Worm (Caenorhabditis elegans) whole organism, young adult: ENCODE measurements around the gene phf-5.

Experiments
- B0019.2 ChIP-seq: fragments of 200-800 bp; sonication (Bioruptor generic); conservative IDR thresholded peaks from 2 replicates; pipeline ENCODE4 v1.3.6; 2022; ENCODE audit warnings: missing genetic modification reagents, missing genetic modification characterization, missing compliant biosample characterization
- C17E4.6 ChIP-seq: fragments of 200-800 bp; sonication (Bioruptor generic); IDR thresholded peaks from 2 replicates; pipeline ENCODE4 v1.3.6; 2022; ENCODE audit warnings: missing genetic modification reagents, missing genetic modification characterization, missing compliant biosample characterization
- F10E7.11 ChIP-seq: sonication (generic microtip); optimal IDR thresholded peaks from 2 replicates; lab custom pipeline; 2017; ENCODE audit warnings: mild to moderate bottlenecking, missing genetic modification characterization, moderate library complexity, missing compliant biosample characterization
- F23B12.7 ChIP-seq: sonication (generic microtip); optimal IDR thresholded peaks from 2 replicates; lab custom pipeline; 2017; ENCODE audit warnings: missing genetic modification characterization, mild to moderate bottlenecking, missing compliant biosample characterization, antibody characterized with exemption, moderate library complexity; ENCODE audit not compliant: insufficient read depth
- F49E8.2 ChIP-seq: sonication (generic microtip); optimal IDR thresholded peaks from 3 replicates; lab custom pipeline; 2017; ENCODE audit warnings: missing genetic modification characterization, mild to moderate bottlenecking, missing compliant biosample characterization, antibody characterized with exemption, moderate library complexity; ENCODE audit not compliant: insufficient read depth
- F52B5.7 ChIP-seq: sonication (generic microtip); optimal IDR thresholded peaks from 2 replicates; lab custom pipeline; 2016; ENCODE audit warnings: mild to moderate bottlenecking, missing genetic modification characterization, missing compliant biosample characterization
- F57A8.1 ChIP-seq: fragments of 200-800 bp; sonication (Bioruptor generic); optimal IDR thresholded peaks from 2 replicates; lab custom pipeline; 2018; ENCODE audit warnings: mild to moderate bottlenecking, missing genetic modification characterization, moderate library complexity, missing compliant biosample characterization
- K11D2.4 ChIP-seq: fragments of 200-800 bp; sonication (Bioruptor generic); IDR thresholded peaks from 2 replicates; pipeline ENCODE4 v1.3.6; 2022; ENCODE audit warnings: missing genetic modification reagents, missing genetic modification characterization, missing compliant biosample characterization
- T07F8.4 ChIP-seq: sonication (generic microtip); optimal IDR thresholded peaks from 2 replicates; lab custom pipeline; 2016; ENCODE audit warnings: mild to moderate bottlenecking, missing genetic modification characterization, moderate library complexity, missing compliant biosample characterization
- akir-1 ChIP-seq: fragments of 200-800 bp; sonication (Bioruptor generic); optimal IDR thresholded peaks from 2 replicates; lab custom pipeline; 2018; ENCODE audit warnings: mild to moderate bottlenecking, missing genetic modification characterization, moderate library complexity, missing compliant biosample characterization
- aptf-2 ChIP-seq: fragments of 200-800 bp; sonication (Bioruptor generic); conservative IDR thresholded peaks from 2 replicates; pipeline ENCODE4 v1.3.6; 2022; ENCODE audit warnings: missing genetic modification reagents, missing genetic modification characterization, missing compliant biosample characterization
- atf-7 ChIP-seq: sonication (generic microtip); optimal IDR thresholded peaks from 2 replicates; lab custom pipeline; 2017; ENCODE audit warnings: mild to moderate bottlenecking, missing genetic modification characterization, missing compliant biosample characterization
- attf-5 ChIP-seq: fragments of 200-800 bp; sonication (Bioruptor generic); optimal IDR thresholded peaks from 2 replicates; lab custom pipeline; 2018; ENCODE audit warnings: mild to moderate bottlenecking, missing genetic modification characterization, missing compliant biosample characterization
- bed-1 ChIP-seq: fragments of 200-800 bp; sonication (Bioruptor generic); IDR thresholded peaks from 2 replicates; pipeline ENCODE4 v1.3.6; 2022; ENCODE audit warnings: missing genetic modification reagents, missing genetic modification characterization, missing compliant biosample characterization
- cebp-2 ChIP-seq: fragments of 200-800 bp; sonication (Bioruptor generic); IDR thresholded peaks from 2 replicates; pipeline ENCODE4 v1.3.6; 2022; ENCODE audit warnings: missing genetic modification characterization, missing compliant biosample characterization
- ceh-40 ChIP-seq: fragments of 200-800 bp; sonication (Bioruptor generic); IDR thresholded peaks from 2 replicates; pipeline ENCODE4 v1.3.6; 2022; ENCODE audit warnings: missing genetic modification characterization, missing compliant biosample characterization
- ceh-58 ChIP-seq: fragments of 200-800 bp; sonication (Bioruptor generic); IDR thresholded peaks from 2 replicates; pipeline ENCODE4 v1.3.6; 2022; ENCODE audit warnings: missing genetic modification characterization, missing compliant biosample characterization
- ceh-91 ChIP-seq: fragments of 200-800 bp; sonication (Bioruptor generic); IDR thresholded peaks from 2 replicates; pipeline ENCODE4 v1.3.6; 2022; ENCODE audit warnings: missing genetic modification reagents, missing genetic modification characterization, missing compliant biosample characterization
- dpff-1 ChIP-seq: sonication (generic microtip); optimal IDR thresholded peaks from 2 replicates; lab custom pipeline; 2017; ENCODE audit warnings: mild to moderate bottlenecking, missing genetic modification characterization, missing compliant biosample characterization
- dpl-1 ChIP-seq: fragments of 150-350 bp; optimal IDR thresholded peaks from 2 replicates; lab custom pipeline; 2014; ENCODE audit warnings: missing biosample characterization, missing genetic modification reagents, missing genetic modification characterization
- efl-1 ChIP-seq: fragments of 150-350 bp; optimal IDR thresholded peaks from 2 replicates; lab custom pipeline; 2014; ENCODE audit warnings: missing biosample characterization, missing genetic modification reagents, missing genetic modification characterization
- egrh-3 ChIP-seq: fragments of 200-800 bp; sonication (Bioruptor generic); IDR thresholded peaks from 2 replicates; pipeline ENCODE4 v1.3.6; 2022; ENCODE audit warnings: missing genetic modification reagents, missing genetic modification characterization, missing compliant biosample characterization
- ets-4 ChIP-seq: fragments of 200-800 bp; sonication (Bioruptor generic); optimal IDR thresholded peaks from 2 replicates; lab custom pipeline; 2018; ENCODE audit warnings: mild to moderate bottlenecking, missing genetic modification characterization, missing compliant biosample characterization
- hlh-12 ChIP-seq: sonication (generic microtip); optimal IDR thresholded peaks from 2 replicates; lab custom pipeline; 2016; ENCODE audit warnings: missing genetic modification characterization, missing compliant biosample characterization
- hsf-1 ChIP-seq: fragments of 200-800 bp; sonication (Bioruptor generic); IDR thresholded peaks from 2 replicates; pipeline ENCODE4 v1.3.6; 2022; ENCODE audit warnings: missing genetic modification reagents, missing genetic modification characterization, missing compliant biosample characterization
- lag-1 ChIP-seq: fragments of 200-800 bp; sonication (Bioruptor generic); IDR thresholded peaks from 2 replicates; pipeline ENCODE4 v1.3.6; 2022; ENCODE audit warnings: missing genetic modification reagents, missing genetic modification characterization, missing compliant biosample characterization
- let-526 ChIP-seq: fragments of 200-800 bp; sonication (Bioruptor generic); IDR thresholded peaks from 2 replicates; pipeline ENCODE4 v1.3.6; 2022; ENCODE audit warnings: missing genetic modification reagents, missing genetic modification characterization, missing compliant biosample characterization
- lin-35 ChIP-seq, 3 experiments: fragments of 150-350 bp in 2 of 3; sonication (generic microtip) in 1 of 3; optimal IDR thresholded peaks; 2 replicates each; lab custom pipeline; 2014 to 2018; ENCODE audit warnings: missing biosample characterization in 3 of 3, missing genetic modification characterization in 3 of 3, missing genetic modification reagents in 3 of 3
- lin-40 ChIP-seq: sonication (generic microtip); optimal IDR thresholded peaks from 2 replicates; lab custom pipeline; 2016; ENCODE audit warnings: missing genetic modification characterization, mild to moderate bottlenecking, missing compliant biosample characterization, missing genotype, missing genetic modification reagents
- lin-54 ChIP-seq: fragments of 200-800 bp; sonication (Bioruptor generic); optimal IDR thresholded peaks from 2 replicates; lab custom pipeline; 2018; ENCODE audit warnings: mild to moderate bottlenecking, missing genetic modification characterization, missing compliant biosample characterization
- lsl-1 ChIP-seq: fragments of 200-800 bp; sonication (Bioruptor generic); optimal IDR thresholded peaks from 2 replicates; lab custom pipeline; 2018; ENCODE audit warnings: mild to moderate bottlenecking, missing genetic modification characterization, moderate library complexity, missing compliant biosample characterization
- madf-10 ChIP-seq: sonication (generic microtip); optimal IDR thresholded peaks from 2 replicates; lab custom pipeline; 2016; ENCODE audit warnings: mild to moderate bottlenecking, missing genetic modification characterization, missing compliant biosample characterization
- madf-6 ChIP-seq: fragments of 200-800 bp; sonication (Bioruptor generic); IDR thresholded peaks from 2 replicates; pipeline ENCODE4 v1.3.6; 2022; ENCODE audit warnings: missing genetic modification reagents, missing genetic modification characterization, missing compliant biosample characterization
- mcd-1 ChIP-seq: fragments of 200-800 bp; sonication (Bioruptor generic); IDR thresholded peaks from 2 replicates; pipeline ENCODE4 v1.3.6; 2022; ENCODE audit warnings: missing genetic modification reagents, missing genetic modification characterization, missing compliant biosample characterization
- nfyb-1 ChIP-seq: fragments of 200-800 bp; sonication (Bioruptor generic); IDR thresholded peaks from 2 replicates; pipeline ENCODE4 v1.3.6; 2022; ENCODE audit warnings: missing genetic modification reagents, missing genetic modification characterization, missing compliant biosample characterization
- nhr-90 ChIP-seq: sonication (generic microtip); optimal IDR thresholded peaks from 2 replicates; lab custom pipeline; 2016; ENCODE audit warnings: missing genotype, mild to moderate bottlenecking, missing genetic modification characterization, missing compliant biosample characterization
- pha-4 ChIP-seq: fragments of 150-350 bp; sonication (generic microtip); optimal IDR thresholded peaks from 2 replicates; lab custom pipeline; 2014; ENCODE audit warnings: missing biosample characterization, missing genetic modification reagents, missing genetic modification characterization
- rec-8 ChIP-seq, 2 experiments: sonication (generic microtip); optimal IDR thresholded peaks; 2 replicates each; lab custom pipeline; 2016; ENCODE audit warnings: mild to moderate bottlenecking in 2 of 2, missing genetic modification characterization in 2 of 2, missing genetic modification reagents in 2 of 2, missing genotype in 2 of 2, missing biosample characterization in 1 of 2, missing compliant biosample characterization in 1 of 2, moderate library complexity in 1 of 2
- snpc-1.1 ChIP-seq: sonication (generic microtip); optimal IDR thresholded peaks from 2 replicates; lab custom pipeline; 2017; ENCODE audit warnings: missing genetic modification characterization, mild to moderate bottlenecking, missing compliant biosample characterization, antibody characterized with exemption, moderate library complexity, missing genotype, missing genetic modification reagents; ENCODE audit not compliant: insufficient read depth
- snpc-1.3 ChIP-seq: sonication (generic microtip); optimal IDR thresholded peaks from 2 replicates; lab custom pipeline; 2017; ENCODE audit warnings: missing genetic modification characterization, mild to moderate bottlenecking, missing compliant biosample characterization, antibody characterized with exemption, moderate library complexity, missing genotype, missing genetic modification reagents; ENCODE audit not compliant: insufficient read depth
- snpc-4 ChIP-seq, 5 experiments: fragments of 150-350 bp in 1 of 5; sonication (generic microtip) in 4 of 5; optimal IDR thresholded peaks; 2 replicates each; lab custom pipeline; 2014 to 2018; ENCODE audit warnings: missing genetic modification characterization in 5 of 5, missing biosample characterization in 3 of 5, antibody characterized with exemption in 2 of 5, mild to moderate bottlenecking in 2 of 5, missing compliant biosample characterization in 2 of 5, missing genotype in 2 of 5, moderate library complexity in 2 of 5, missing genetic modification reagents in 1 of 5
- somi-1 ChIP-seq: fragments of 200-800 bp; sonication (Bioruptor generic); optimal IDR thresholded peaks from 2 replicates; lab custom pipeline; 2018; ENCODE audit warnings: mild to moderate bottlenecking, missing genetic modification characterization, missing compliant biosample characterization
- tbx-9 ChIP-seq: sonication (generic microtip); optimal IDR thresholded peaks from 2 replicates; lab custom pipeline; 2016; ENCODE audit warnings: borderline replicate concordance, missing genetic modification characterization, inconsistent platforms, missing compliant biosample characterization
- xnd-1 ChIP-seq: sonication (generic microtip); optimal IDR thresholded peaks from 2 replicates; lab custom pipeline; 2016; ENCODE audit warnings: missing genotype, missing genetic modification reagents, missing genetic modification characterization, missing compliant biosample characterization
- zfh-2 ChIP-seq: fragments of 200-800 bp; sonication (Bioruptor generic); conservative IDR thresholded peaks from 2 replicates; pipeline ENCODE4 v1.3.6; 2022; ENCODE audit warnings: missing genetic modification reagents, missing genetic modification characterization, missing compliant biosample characterization
- ztf-26 ChIP-seq: sonication (generic microtip); optimal IDR thresholded peaks from 2 replicates; lab custom pipeline; 2017; ENCODE audit warnings: missing genetic modification characterization, missing compliant biosample characterization
- ztf-6 ChIP-seq: fragments of 200-800 bp; sonication (Bioruptor generic); IDR thresholded peaks from 2 replicates; pipeline ENCODE4 v1.3.6; 2022; ENCODE audit warnings: missing genetic modification reagents, missing genetic modification characterization, missing compliant biosample characterization

phf-5 gene

ce11 chrIII:2331033-2331625 is 12.2 kb upstream of the phf-5 start, which contains the start of the genes Y54F10BM.13 and ppm-1.D:
Gene Y54F10BM.13 (minus strand): TSS chrIII:2331083.
Gene ppm-1.D (plus strand): TSS chrIII:2331572.
- TF ChIP-seq bed-1 (no peak), F10E7.11 (tag; lab: Kevin White, UChicago) (no peak), lin-35 (GFP tag; optimal IDR thresholded peaks at IDR 0.05; lab: Kevin White, UChicago) (peak in 1 of 3 experiments; percentile 48), ceh-91 (GFP tag; lab: Robert Waterston, UW) (no peak), madf-10 (no peak), nfyb-1 (GFP tag; lab: Robert Waterston, UW) (no peak), lin-40 (no peak), F57A8.1 (no peak), nhr-90 (tag; lab: Kevin White, UChicago) (no peak), madf-6 (GFP tag; lab: Robert Waterston, UW) (peak; percentile 19; the same call in 1 of the 2 replicates), akir-1 (GFP tag; lab: Kevin White, UChicago) (no peak), T07F8.4 (tag; lab: Kevin White, UChicago) (no peak), F49E8.2 (tag; lab: Kevin White, UChicago) (no peak), rec-8 (tag; optimal IDR thresholded peaks at IDR 0.05; lab: Kevin White, UChicago) (no peak), egrh-3 (GFP tag; lab: Robert Waterston, UW) (no peak), mcd-1 (GFP tag; lab: Robert Waterston, UW) (peak; percentile 89), efl-1 (peak; percentile 85), atf-7 (no peak), snpc-1.1 (tag; lab: Kevin White, UChicago) (no peak), ztf-6 (GFP tag; lab: Robert Waterston, UW) (no peak), K11D2.4 (no peak), ztf-26 (tag; lab: Kevin White, UChicago) (no peak), C17E4.6 (GFP tag; lab: Robert Waterston, UW) (no peak), ets-4 (no peak), B0019.2 (GFP tag; lab: Robert Waterston, UW) (no peak), hsf-1 (GFP tag; lab: Robert Waterston, UW) (no peak), tbx-9 (tag; lab: Kevin White, UChicago) (no peak), cebp-2 (GFP tag; lab: Robert Waterston, UW) (no peak), F52B5.7 (tag; lab: Kevin White, UChicago) (no peak), lag-1 (no peak), ceh-40 (no peak), somi-1 (GFP tag; lab: Kevin White, UChicago) (no peak), hlh-12 (tag; lab: Kevin White, UChicago) (no peak), attf-5 (GFP tag; lab: Kevin White, UChicago) (peak; percentile 4), dpl-1 (peak; percentile 63), let-526 (GFP tag; lab: Robert Waterston, UW) (no peak), snpc-1.3 (tag; lab: Kevin White, UChicago) (no peak), lin-54 (GFP tag; lab: Kevin White, UChicago) (peak; percentile 76), aptf-2 (GFP tag; lab: Robert Waterston, UW) (no peak), lsl-1 (peak; percentile 37), dpff-1 (tag; lab: Kevin White, UChicago) (no peak), zfh-2 (GFP tag; lab: Robert Waterston, UW) (no peak), F23B12.7 (tag; lab: Kevin White, UChicago) (no peak), pha-4 (tag; lab: Kevin White, UChicago) (no peak), xnd-1 (no peak), ceh-58 (no peak), snpc-4 (GFP tag; optimal IDR thresholded peaks at IDR 0.05; lab: Kevin White, UChicago) (no peak), snpc-4 (tag; optimal IDR thresholded peaks at IDR 0.05; lab: Kevin White, UChicago) (no peak)
